Worm (Caenorhabditis elegans) whole organism, young adult: ENCODE measurements around the gene ZK757.2.

Source experiments
- K11D2.4 ChIP-seq: fragments of 200-800 bp; sonication (Bioruptor generic); IDR thresholded peaks from 2 replicates; pipeline ENCODE4 v1.3.6; 2022; ENCODE audit warnings: missing genetic modification reagents, missing genetic modification characterization, missing compliant biosample characterization
- Y56A3A.18 ChIP-seq: fragments of 200-800 bp; sonication (Bioruptor generic); IDR thresholded peaks from 2 replicates; pipeline ENCODE4 v1.3.6; 2022; ENCODE audit warnings: missing genetic modification reagents, missing genetic modification characterization, missing compliant biosample characterization
- Y79H2A.3 ChIP-seq: fragments of 200-800 bp; sonication (Bioruptor generic); conservative IDR thresholded peaks from 2 replicates; pipeline ENCODE4 v1.3.6; 2022; ENCODE audit warnings: missing genetic modification reagents, missing genetic modification characterization, missing compliant biosample characterization
- bed-2 ChIP-seq: fragments of 200-800 bp; sonication (Bioruptor generic); IDR thresholded peaks from 2 replicates; pipeline ENCODE4 v1.3.6; 2022; ENCODE audit warnings: missing genetic modification reagents, missing genetic modification characterization, missing compliant biosample characterization
- ceh-100 ChIP-seq: fragments of 200-800 bp; sonication (Bioruptor generic); IDR thresholded peaks from 2 replicates; pipeline ENCODE4 v1.3.6; 2022; ENCODE audit warnings: missing genetic modification reagents, missing genetic modification characterization, missing compliant biosample characterization
- egrh-3 ChIP-seq: fragments of 200-800 bp; sonication (Bioruptor generic); IDR thresholded peaks from 2 replicates; pipeline ENCODE4 v1.3.6; 2022; ENCODE audit warnings: missing genetic modification reagents, missing genetic modification characterization, missing compliant biosample characterization
- lin-54 ChIP-seq: fragments of 200-800 bp; sonication (Bioruptor generic); optimal IDR thresholded peaks from 2 replicates; lab custom pipeline; 2018; ENCODE audit warnings: mild to moderate bottlenecking, missing genetic modification characterization, missing compliant biosample characterization
- lir-1 ChIP-seq: fragments of 200-800 bp; sonication (Bioruptor generic); conservative IDR thresholded peaks from 2 replicates; pipeline ENCODE4 v1.3.6; 2022; ENCODE audit warnings: missing genetic modification reagents, missing genetic modification characterization, missing compliant biosample characterization
- repo-1 ChIP-seq: sonication (generic microtip); optimal IDR thresholded peaks from 2 replicates; lab custom pipeline; 2017; ENCODE audit warnings: mild to moderate bottlenecking, missing genetic modification characterization, missing compliant biosample characterization
- sdz-38 ChIP-seq: sonication (generic microtip); optimal IDR thresholded peaks from 2 replicates; lab custom pipeline; 2016; ENCODE audit warnings: missing genotype, missing genetic modification characterization, missing compliant biosample characterization
- sea-2 ChIP-seq: fragments of 200-800 bp; sonication (Bioruptor generic); IDR thresholded peaks from 2 replicates; pipeline ENCODE4 v1.3.6; 2022; ENCODE audit warnings: missing genetic modification characterization, missing compliant biosample characterization
- unc-130 ChIP-seq: sonication (generic microtip); optimal IDR thresholded peaks from 2 replicates; lab custom pipeline; 2016; ENCODE audit warnings: missing genetic modification reagents, missing genetic modification characterization, missing compliant biosample characterization
- unc-62 ChIP-seq: fragments of 150-350 bp; optimal IDR thresholded peaks from 2 replicates; lab custom pipeline; 2014; ENCODE audit warnings: missing biosample characterization, missing genetic modification reagents, missing genetic modification characterization
- xnd-1 ChIP-seq: sonication (generic microtip); optimal IDR thresholded peaks from 2 replicates; lab custom pipeline; 2016; ENCODE audit warnings: missing genotype, missing genetic modification reagents, missing genetic modification characterization, missing compliant biosample characterization

- TF ChIP-seq egrh-3 (no peak), unc-130 (GFP tag; lab: Kevin White, UChicago) (no peak), unc-62 (no peak), bed-2 (GFP tag; lab: Robert Waterston, UW) (no peak), K11D2.4 (GFP tag; lab: Robert Waterston, UW) (no peak), sea-2 (GFP tag; lab: Robert Waterston, UW) (no peak), sdz-38 (tag; lab: Kevin White, UChicago) (no peak), Y56A3A.18 (no peak), lir-1 (GFP tag; lab: Robert Waterston, UW) (no peak), Y79H2A.3 (GFP tag; lab: Robert Waterston, UW) (no peak), repo-1 (tag; lab: Kevin White, UChicago) (no peak), xnd-1 (tag; lab: Kevin White, UChicago) (no peak), ceh-100 (no peak), lin-54 (no peak)
These were observed 48.6 kb upstream of the ZK757.2 start, which contains the start of gene ttr-2 for ce11 chrIII:9927378-9927777.
